Fruit fly (Drosophila melanogaster) whole organism, embryonic: ENCODE results near the gene Gyc88E.
A peak's percentile ranks its signal among the peaks of the same experiment; 100 is the strongest.

Source experiments
- B-H2 ChIP-seq: fragments of 200-800 bp; sonication (Bioruptor generic); optimal IDR thresholded peaks from 2 replicates; lab custom pipeline; 2018; ENCODE audit warnings: missing biosample characterization, mild to moderate bottlenecking, missing genetic modification characterization
- BtbVII ChIP-seq: fragments of 200-800 bp; sonication (Bioruptor generic); optimal IDR thresholded peaks from 3 replicates; lab custom pipeline; 2017; ENCODE audit warnings: missing biosample characterization, mild to moderate bottlenecking, missing genetic modification characterization
- CG11247 ChIP-seq: fragments of 200-800 bp; sonication (Bioruptor generic); IDR thresholded peaks from 2 replicates; pipeline ENCODE4 v1.3.6; 2022; ENCODE audit warnings: missing biosample characterization, missing genetic modification characterization
- CG12155 ChIP-seq: fragments of 200-800 bp; sonication (Bioruptor generic); optimal IDR thresholded peaks from 3 replicates; lab custom pipeline; 2016; ENCODE audit warnings: missing biosample characterization, missing genetic modification characterization
- CG12391 ChIP-seq: fragments of 200-800 bp; sonication (Bioruptor generic); optimal IDR thresholded peaks from 3 replicates; lab custom pipeline; 2018; ENCODE audit warnings: missing biosample characterization, mild to moderate bottlenecking, missing genetic modification characterization, moderate library complexity
- CG12769 ChIP-seq: fragments of 200-800 bp; sonication (Bioruptor generic); optimal IDR thresholded peaks from 2 replicates; lab custom pipeline; 2019; ENCODE audit warnings: missing biosample characterization, mild to moderate bottlenecking, missing genetic modification characterization, moderate library complexity
- CG13775 ChIP-seq: fragments of 200-800 bp; sonication (Bioruptor generic); optimal IDR thresholded peaks from 3 replicates; lab custom pipeline; 2017; ENCODE audit warnings: missing biosample characterization, mild to moderate bottlenecking, missing genetic modification characterization
- CG15696 ChIP-seq: fragments of 200-800 bp; sonication (Bioruptor generic); optimal IDR thresholded peaks from 2 replicates; lab custom pipeline; 2019; ENCODE audit warnings: missing biosample characterization, mild to moderate bottlenecking, missing genetic modification characterization, moderate library complexity
- CG16813 ChIP-seq: fragments of 200-800 bp; sonication (Bioruptor generic); IDR thresholded peaks from 3 replicates; pipeline ENCODE4 v1.3.6; 2022; ENCODE audit warnings: missing biosample characterization, missing genetic modification characterization; ENCODE audit not compliant: partially characterized antibody
- CG17361 ChIP-seq: fragments of 200-800 bp; sonication (Bioruptor generic); IDR thresholded peaks from 3 replicates; pipeline ENCODE4 v1.3.6; 2022; ENCODE audit warnings: missing biosample characterization, missing genetic modification characterization
- CG17829 ChIP-seq: fragments of 200-800 bp; optimal IDR thresholded peaks from 2 replicates; lab custom pipeline; 2019; ENCODE audit warnings: missing biosample characterization, mild to moderate bottlenecking, missing genetic modification characterization, moderate library complexity
- CG17912 ChIP-seq: fragments of 200-800 bp; sonication (Bioruptor generic); optimal IDR thresholded peaks from 2 replicates; lab custom pipeline; 2018; ENCODE audit warnings: missing biosample characterization, mild to moderate bottlenecking, missing genetic modification characterization
- CG18262 ChIP-seq: fragments of 200-800 bp; optimal IDR thresholded peaks from 3 replicates; lab custom pipeline; 2019; ENCODE audit warnings: missing biosample characterization, mild to moderate bottlenecking, missing genetic modification characterization, moderate library complexity
- CG18599 ChIP-seq: fragments of 200-800 bp; sonication (Bioruptor generic); optimal IDR thresholded peaks from 3 replicates; lab custom pipeline; 2017; ENCODE audit warnings: missing biosample characterization, missing genetic modification characterization, mild to moderate bottlenecking, moderate library complexity, missing genetic modification reagents
- CG2199 ChIP-seq: fragments of 200-800 bp; sonication (Bioruptor generic); IDR thresholded peaks from 3 replicates; pipeline ENCODE4 v1.3.6; 2022; ENCODE audit warnings: missing biosample characterization, missing genetic modification characterization
- CG2678 ChIP-seq: fragments of 200-800 bp; sonication (Bioruptor generic); optimal IDR thresholded peaks from 3 replicates; lab custom pipeline; 2019; ENCODE audit warnings: missing biosample characterization, mild to moderate bottlenecking, missing genetic modification characterization, moderate library complexity
- CG34422 ChIP-seq: fragments of 200-800 bp; sonication (Bioruptor generic); IDR thresholded peaks from 3 replicates; pipeline ENCODE4 v1.3.6; 2022; ENCODE audit warnings: missing biosample characterization, missing genetic modification characterization
- CG5953 ChIP-seq: fragments of 200-800 bp; sonication (Bioruptor generic); IDR thresholded peaks from 2 replicates; pipeline ENCODE4 v1.3.6; 2022; ENCODE audit warnings: missing biosample characterization, missing genetic modification characterization
- CG6813 ChIP-seq: fragments of 200-800 bp; sonication (Bioruptor generic); optimal IDR thresholded peaks from 2 replicates; lab custom pipeline; 2017; ENCODE audit warnings: missing biosample characterization, missing genetic modification characterization, mild to moderate bottlenecking, moderate library complexity, missing genetic modification reagents
- CG7556 ChIP-seq: fragments of 200-800 bp; sonication (Bioruptor generic); optimal IDR thresholded peaks from 2 replicates; lab custom pipeline; 2017; ENCODE audit warnings: missing biosample characterization, mild to moderate bottlenecking, missing genetic modification characterization
- CG7928 ChIP-seq: fragments of 200-800 bp; sonication (Bioruptor generic); optimal IDR thresholded peaks from 2 replicates; lab custom pipeline; 2017; ENCODE audit warnings: missing biosample characterization, mild to moderate bottlenecking, missing genetic modification characterization
- Chrac-16 ChIP-seq: fragments of 200-800 bp; sonication (Bioruptor generic); optimal IDR thresholded peaks from 3 replicates; lab custom pipeline; 2016; ENCODE audit warnings: missing biosample characterization, missing genetic modification characterization
- Dll ChIP-seq: fragments of 200-800 bp; sonication (Bioruptor generic); IDR thresholded peaks from 4 replicates; pipeline ENCODE4 v1.3.6; 2022; ENCODE audit warnings: missing biosample characterization, missing genetic modification characterization; ENCODE audit not compliant: partially characterized antibody
- Drgx ChIP-seq: fragments of 200-800 bp; sonication (Bioruptor generic); IDR thresholded peaks from 2 replicates; pipeline ENCODE4 v1.3.6; 2022; ENCODE audit warnings: missing biosample characterization, missing genetic modification characterization
- Fer1 ChIP-seq: fragments of 200-800 bp; sonication (Bioruptor generic); optimal IDR thresholded peaks from 2 replicates; lab custom pipeline; 2017; ENCODE audit warnings: missing biosample characterization, mild to moderate bottlenecking, missing genetic modification characterization
- Hsf ChIP-seq: fragments of 200-800 bp; sonication (Bioruptor generic); optimal IDR thresholded peaks from 3 replicates; lab custom pipeline; 2016; ENCODE audit warnings: missing biosample characterization, missing genetic modification characterization
- Sox102F ChIP-seq: fragments of 200-800 bp; sonication (Bioruptor generic); optimal IDR thresholded peaks from 2 replicates; lab custom pipeline; 2018; ENCODE audit warnings: missing biosample characterization, mild to moderate bottlenecking, missing genetic modification characterization, moderate library complexity
- abd-A ChIP-seq: fragments of 200-800 bp; sonication (Bioruptor generic); optimal IDR thresholded peaks from 3 replicates; lab custom pipeline; 2019; ENCODE audit warnings: missing biosample characterization, mild to moderate bottlenecking, missing genetic modification characterization, moderate library complexity
- amos ChIP-seq: fragments of 200-800 bp; sonication (Bioruptor generic); IDR thresholded peaks from 2 replicates; pipeline ENCODE4 v1.3.6; 2022; ENCODE audit warnings: missing biosample characterization, missing genetic modification characterization; ENCODE audit not compliant: partially characterized antibody
- ash1 ChIP-seq: fragments of 200-800 bp; sonication (Bioruptor generic); optimal IDR thresholded peaks from 2 replicates; lab custom pipeline; 2018; ENCODE audit warnings: missing biosample characterization, mild to moderate bottlenecking, missing genetic modification characterization
- bab2 ChIP-seq: fragments of 200-800 bp; sonication (Bioruptor generic); optimal IDR thresholded peaks from 2 replicates; lab custom pipeline; 2016; ENCODE audit warnings: missing biosample characterization, missing genetic modification characterization
- br ChIP-seq: fragments of >200 bp; optimal IDR thresholded peaks from 2 replicates; lab custom pipeline; 2017
- crp ChIP-seq, 2 experiments: fragments of 200-800 bp; sonication (Bioruptor generic); optimal IDR thresholded peaks; 2 replicates in 1 of 2; 3 replicates in 1 of 2; lab custom pipeline; 2017; ENCODE audit warnings: missing biosample characterization in 2 of 2, missing genetic modification characterization in 2 of 2, mild to moderate bottlenecking in 1 of 2, moderate library complexity in 1 of 2
- dpn ChIP-seq, 2 experiments: fragments of 200-800 bp; sonication (Bioruptor generic); optimal IDR thresholded peaks; 3 replicates each; lab custom pipeline; 2016; ENCODE audit warnings: missing biosample characterization in 2 of 2, missing genetic modification characterization in 2 of 2
- gro ChIP-seq: fragments of 200-800 bp; sonication (Bioruptor generic); optimal IDR thresholded peaks from 2 replicates; lab custom pipeline; 2016; ENCODE audit warnings: missing biosample characterization, missing genetic modification characterization
- gsb ChIP-seq: fragments of 200-800 bp; sonication (Bioruptor generic); IDR thresholded peaks from 2 replicates; pipeline ENCODE4 v1.3.6; 2022; ENCODE audit warnings: missing biosample characterization, missing genetic modification characterization
- lab ChIP-seq: fragments of 200-800 bp; sonication (Bioruptor generic); optimal IDR thresholded peaks from 3 replicates; lab custom pipeline; 2017; ENCODE audit warnings: missing biosample characterization, missing genetic modification characterization, mild to moderate bottlenecking, moderate library complexity, missing genetic modification reagents
- lbe ChIP-seq: fragments of 200-800 bp; sonication (Bioruptor generic); optimal IDR thresholded peaks from 2 replicates; lab custom pipeline; 2016; ENCODE audit warnings: missing biosample characterization, mild to moderate bottlenecking, missing genetic modification characterization
- lmd ChIP-seq: fragments of 200-800 bp; sonication (Bioruptor generic); IDR thresholded peaks from 2 replicates; pipeline ENCODE4 v1.3.6; 2022; ENCODE audit warnings: missing biosample characterization, missing genetic modification characterization
- lov ChIP-seq, 2 experiments: fragments of 200-800 bp in 1 of 2; fragments of >200 bp in 1 of 2; sonication (Bioruptor generic) in 1 of 2; IDR thresholded peaks in 1 of 2; optimal IDR thresholded peaks in 1 of 2; 2 replicates in 1 of 2; 3 replicates in 1 of 2; pipeline versions ENCODE4 v1.3.6 to Lab custom; 2017 to 2022; ENCODE audit warnings: missing biosample characterization in 1 of 2, missing genetic modification characterization in 1 of 2
- mirr ChIP-seq: fragments of 200-800 bp; sonication (Bioruptor generic); optimal IDR thresholded peaks from 3 replicates; lab custom pipeline; 2018; ENCODE audit warnings: missing biosample characterization, mild to moderate bottlenecking, missing genetic modification characterization
- pan ChIP-seq, 4 experiments: fragments of >200 bp in 3 of 4; fragments of 200-800 bp in 1 of 4; sonication (Bioruptor generic) in 1 of 4; optimal IDR thresholded peaks in 3 of 4; IDR thresholded peaks in 1 of 4; 2 replicates each; pipeline versions ENCODE4 v1.3.6 to Lab custom; 2017 to 2022; ENCODE audit warnings: missing biosample characterization in 2 of 4, missing genetic modification characterization in 2 of 4, mixed read lengths in 1 of 4
- prd ChIP-seq, 3 experiments: fragments of >200 bp in 2 of 3; fragments of 200-800 bp in 1 of 3; sonication (Bioruptor generic) in 1 of 3; optimal IDR thresholded peaks in 2 of 3; IDR thresholded peaks in 1 of 3; 2 replicates in 2 of 3; 3 replicates in 1 of 3; pipeline versions ENCODE4 v1.3.6 to Lab custom; 2017 to 2022; ENCODE audit warnings: missing biosample characterization in 1 of 3, missing genetic modification characterization in 1 of 3
- pzg ChIP-seq: fragments of 200-800 bp; sonication (Bioruptor generic); optimal IDR thresholded peaks from 3 replicates; lab custom pipeline; 2018; ENCODE audit warnings: missing biosample characterization, mild to moderate bottlenecking, missing genetic modification characterization, moderate library complexity
- sens ChIP-seq: fragments of 200-800 bp; sonication (Bioruptor generic); peaks from one replicate; lab custom pipeline; 2016; ENCODE audit warnings: missing biosample characterization, missing genetic modification characterization
- sima ChIP-seq: fragments of 200-800 bp; sonication (Bioruptor generic); optimal IDR thresholded peaks from 2 replicates; lab custom pipeline; 2016; ENCODE audit warnings: missing biosample characterization, missing genetic modification characterization
- sob ChIP-seq: fragments of 200-800 bp; sonication (Bioruptor generic); IDR thresholded peaks from 2 replicates; pipeline ENCODE4 v1.3.6; 2022; ENCODE audit warnings: missing biosample characterization, missing genetic modification characterization
- wdn ChIP-seq: fragments of 200-800 bp; sonication (Bioruptor generic); IDR thresholded peaks from 2 replicates; pipeline ENCODE4 v1.3.6; 2022; ENCODE audit warnings: missing biosample characterization, missing genetic modification characterization
- yki ChIP-seq: fragments of >200 bp; optimal IDR thresholded peaks from 3 replicates; lab custom pipeline; 2018
- zfh1 ChIP-seq: fragments of 200-800 bp; sonication (Bioruptor generic); IDR thresholded peaks from 3 replicates; pipeline ENCODE4 v1.3.6; 2022; ENCODE audit warnings: missing biosample characterization, missing genetic modification characterization

The Gyc88E gene

DNA sequence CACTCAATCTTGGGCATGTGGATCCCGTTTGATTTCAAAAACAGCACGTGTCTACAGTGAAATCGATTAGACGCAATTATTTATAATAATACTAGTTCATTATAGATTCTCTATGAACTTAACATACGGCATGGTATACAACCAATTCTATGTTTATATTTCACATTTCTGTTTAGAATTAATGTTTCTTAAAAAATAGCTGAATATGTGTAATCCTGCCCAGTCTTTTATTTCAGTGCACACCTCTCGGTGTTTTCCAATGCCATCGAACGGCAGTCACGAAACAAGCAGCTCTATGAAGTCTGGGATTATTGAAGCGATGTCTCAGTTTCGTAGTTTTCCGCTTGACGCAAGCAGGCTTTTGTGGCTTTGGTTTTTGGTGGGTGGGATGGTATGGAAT lies 32.4 kb upstream of the Gyc88E start (continued):
- TF ChIP-seq CG12769 (tag; lab: Kevin White, UChicago), result peak; percentile 24
- TF ChIP-seq yki (lab: Kevin White, UChicago), result no peak
- peak; percentile 34 for TF ChIP-seq CG17829
- TF ChIP-seq CG17912 (GFP tag; lab: Kevin White, UChicago), result no peak
- no peak for TF ChIP-seq CG5953 (GFP tag; lab: Robert Waterston, UW)
- TF ChIP-seq CG11247 (GFP tag; lab: Robert Waterston, UW), result no peak
- TF ChIP-seq CG34422 (GFP tag; lab: Robert Waterston, UW), result no peak
- no peak for TF ChIP-seq wdn (GFP tag; lab: Robert Waterston, UW)
- peak; percentile 58 for TF ChIP-seq Sox102F (GFP tag; lab: Kevin White, UChicago)
- TF ChIP-seq CG2678 (tag; lab: Kevin White, UChicago), result peak; percentile 64
- peak; percentile 66 for TF ChIP-seq Fer1 (GFP tag; lab: Kevin White, UChicago)
- no peak for TF ChIP-seq CG16813
- no peak for TF ChIP-seq CG13775 (GFP tag; lab: Kevin White, UChicago)
- peak; percentile 54 for TF ChIP-seq CG7556 (GFP tag; lab: Kevin White, UChicago)
- TF ChIP-seq zfh1, result no peak
- TF ChIP-seq Chrac-16 (GFP tag; lab: Kevin White, UChicago), result no peak
- no peak for TF ChIP-seq crp (GFP tag; optimal IDR thresholded peaks at IDR 0.05; lab: Kevin White, UChicago)
- TF ChIP-seq B-H2 (GFP tag; lab: Kevin White, UChicago), result no peak
- no peak for TF ChIP-seq gro (GFP tag; lab: Kevin White, UChicago)
- no peak for TF ChIP-seq sob
- no peak for TF ChIP-seq amos (GFP tag; lab: Robert Waterston, UW)
- no peak for TF ChIP-seq lmd
- no peak for TF ChIP-seq CG7928 (GFP tag; lab: Kevin White, UChicago)
- peak; percentile 43 for TF ChIP-seq CG12391
- TF ChIP-seq sens (GFP tag; lab: Kevin White, UChicago), result peak; percentile 81
- TF ChIP-seq Hsf (GFP tag; lab: Kevin White, UChicago), result no peak
- TF ChIP-seq br (lab: Kevin White, UChicago), result no peak
- TF ChIP-seq CG12155 (GFP tag; lab: Kevin White, UChicago), result no peak
- peak; percentile 73 for TF ChIP-seq lab (GFP tag; lab: Kevin White, UChicago)
- peak; percentile 66 for TF ChIP-seq abd-A
- peak in 1 of 2 experiments; percentile 1 for TF ChIP-seq dpn (GFP tag; optimal IDR thresholded peaks at IDR 0.05; lab: Kevin White, UChicago)
- peak; percentile 41 for TF ChIP-seq BtbVII
- no peak for TF ChIP-seq CG15696 (tag; lab: Kevin White, UChicago)
- no peak for TF ChIP-seq bab2 (GFP tag; lab: Kevin White, UChicago)
- TF ChIP-seq ash1 (GFP tag; lab: Kevin White, UChicago), result no peak
- no peak for TF ChIP-seq Dll (GFP tag; lab: Robert Waterston, UW)
- TF ChIP-seq CG18262 (tag; lab: Kevin White, UChicago), result peak; percentile 41
- TF ChIP-seq sima, result no peak
- TF ChIP-seq CG6813, result no peak
- TF ChIP-seq pzg (GFP tag; lab: Kevin White, UChicago), result no peak
- no peak for TF ChIP-seq prd (optimal IDR thresholded peaks at IDR 0.05; lab: Kevin White, UChicago)
- TF ChIP-seq prd (GFP tag; IDR thresholded peaks at IDR 0.05; lab: Robert Waterston, UW), result no peak
- TF ChIP-seq gsb (GFP tag; lab: Robert Waterston, UW), result no peak
- peak; percentile 5 for TF ChIP-seq mirr (GFP tag; lab: Kevin White, UChicago)
- TF ChIP-seq lbe, result no peak
- TF ChIP-seq Drgx (GFP tag; lab: Robert Waterston, UW), result 0 out of 2 replicates have a peak, but pooled peaks have one; percentile 20
- TF ChIP-seq CG17361 (GFP tag; lab: Robert Waterston, UW), result peak; percentile 57; the same call in 2 of the 3 replicates
- TF ChIP-seq CG2199, result peak; percentile 95
- TF ChIP-seq pan (optimal IDR thresholded peaks at IDR 0.05; lab: Kevin White, UChicago), result no peak
- TF ChIP-seq pan (GFP tag; optimal IDR thresholded peaks at IDR 0.05 in 1 of 2, IDR thresholded peaks at IDR 0.05 in 1 of 2), result peak in 1 of 2 experiments; percentile 37
- peak; percentile 69 for TF ChIP-seq CG18599
- TF ChIP-seq lov (optimal IDR thresholded peaks at IDR 0.05; lab: Kevin White, UChicago), result no peak
- TF ChIP-seq lov (GFP tag; IDR thresholded peaks at IDR 0.05; lab: Robert Waterston, UW), result no peak
